Worm (Caenorhabditis elegans): ENCODE data around the gene psd-1.

Gene psd-1

DNA sequence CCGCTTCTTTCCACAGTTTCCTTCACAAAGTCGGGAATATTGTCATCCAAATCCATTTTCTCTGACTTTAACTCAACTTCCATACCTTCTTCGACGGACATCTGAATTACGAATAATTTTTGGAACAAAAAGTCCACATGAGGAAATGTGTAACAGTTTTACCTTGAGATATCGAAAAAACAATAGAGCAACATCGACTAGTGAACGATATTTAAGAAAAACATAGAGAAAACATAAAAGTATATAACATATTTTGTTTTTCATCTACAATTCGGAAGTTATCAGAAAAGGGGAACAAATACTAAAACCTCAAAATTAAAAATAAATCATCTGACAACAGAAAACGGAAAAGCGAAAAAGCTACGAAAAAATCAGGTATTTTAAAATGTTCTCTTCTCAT is 42.4 kb downstream of the psd-1 start, which contains the start of gene adr-2:
TSS of gene adr-2 (minus strand) at position 101 of the 400 bp plus-strand sequence.
- no peak for TF ChIP-seq odd-2 (tag; optimal IDR thresholded peaks at IDR 0.05)
- no peak for TF ChIP-seq madf-2 (tag; optimal IDR thresholded peaks at IDR 0.05)
- TF ChIP-seq C08G9.2 (tag; optimal IDR thresholded peaks at IDR 0.05), result no peak
- TF ChIP-seq npax-4 (tag; optimal IDR thresholded peaks at IDR 0.05), result no peak
- TF ChIP-seq sox-2 (GFP tag; IDR thresholded peaks at IDR 0.05), result no peak
- no peak for TF ChIP-seq unc-86 (tag; optimal IDR thresholded peaks at IDR 0.05)
- no peak for TF ChIP-seq tbx-7 (tag; optimal IDR thresholded peaks at IDR 0.05)
- no peak for TF ChIP-seq fkh-6 (tag; optimal IDR thresholded peaks at IDR 0.05)
- no peak for TF ChIP-seq ceh-31 (tag; optimal IDR thresholded peaks at IDR 0.05)

ce11 chrIII:7230841-7231240 is 44.4 kb downstream of the psd-1 start, which contains the start of gene R151.10:
Gene R151.10 (minus strand): TSS chrIII:7230941.
- TF ChIP-seq hlh-6 (tag; optimal IDR thresholded peaks at IDR 0.05) (no peak), T23F11.4 (GFP tag; optimal IDR thresholded peaks at IDR 0.05) (no peak), unc-3 (GFP tag; conservative IDR thresholded peaks at IDR 0.05) (no peak), unc-3 (tag; optimal IDR thresholded peaks at IDR 0.05) (no peak), ceh-18 (tag; optimal IDR thresholded peaks at IDR 0.05) (no peak), madf-2 (tag; optimal IDR thresholded peaks at IDR 0.05) (no peak), nfya-1 (tag; optimal IDR thresholded peaks at IDR 0.05) (no peak), C08G9.2 (tag; optimal IDR thresholded peaks at IDR 0.05) (no peak), sox-2 (GFP tag; IDR thresholded peaks at IDR 0.05) (no peak)

- TF ChIP-seq lin-11 (tag; optimal IDR thresholded peaks at IDR 0.05) (no peak), ceh-22 (tag; optimal IDR thresholded peaks at IDR 0.05) (no peak), ama-1 (optimal IDR thresholded peaks at IDR 0.05) (no peak), ztf-16 (tag; optimal IDR thresholded peaks at IDR 0.05) (no peak), lim-6 (tag; optimal IDR thresholded peaks at IDR 0.05) (no peak), K09A11.1 (tag; optimal IDR thresholded peaks at IDR 0.05; ENCODE audit: insufficient read depth) (no peak), nfya-1 (tag; optimal IDR thresholded peaks at IDR 0.05) (no peak)
Observed at ce11 chrIII:7229687-7230086, 45.5 kb downstream of the psd-1 start, which contains the start of gene R151.8. Gene R151.8 (minus strand): TSS chrIII:7229787.

ce11 chrIII:7226607-7227006 is 48.6 kb downstream of the psd-1 start, which contains the start of gene hsp-75:
Gene hsp-75 (minus strand): TSS chrIII:7226707.
- TF ChIP-seq hlh-13 (GFP tag; optimal IDR thresholded peaks at IDR 0.05) (no peak), elt-2 (tag; optimal IDR thresholded peaks at IDR 0.05) (no peak), elt-4 (tag; optimal IDR thresholded peaks at IDR 0.05) (no peak), lim-6 (tag; optimal IDR thresholded peaks at IDR 0.05) (no peak), pha-2 (tag; optimal IDR thresholded peaks at IDR 0.05) (no peak), odd-2 (tag; optimal IDR thresholded peaks at IDR 0.05) (no peak), ceh-9 (tag; optimal IDR thresholded peaks at IDR 0.05) (no peak), K09A11.1 (tag; optimal IDR thresholded peaks at IDR 0.05; ENCODE audit: insufficient read depth) (no peak), ceh-18 (tag; optimal IDR thresholded peaks at IDR 0.05) (no peak), nhr-11 (tag; optimal IDR thresholded peaks at IDR 0.05) (no peak), hlh-6 (tag; optimal IDR thresholded peaks at IDR 0.05) (no peak), ceh-22 (tag; optimal IDR thresholded peaks at IDR 0.05) (no peak), unc-55 (GFP tag; optimal IDR thresholded peaks at IDR 0.05) (no peak), ceh-45 (GFP tag; IDR thresholded peaks at IDR 0.05) (no peak), zip-5 (tag; optimal IDR thresholded peaks at IDR 0.05) (no peak), ceh-30 (tag; optimal IDR thresholded peaks at IDR 0.05) (no peak), ceh-2 (tag; optimal IDR thresholded peaks at IDR 0.05) (no peak), dve-1 (tag; optimal IDR thresholded peaks at IDR 0.05) (no peak)

- TF ChIP-seq ceh-14 (tag; optimal IDR thresholded peaks at IDR 0.05), result no peak
- no peak for TF ChIP-seq ceh-18 (tag; optimal IDR thresholded peaks at IDR 0.05)
- no peak for TF ChIP-seq ets-4 (tag; optimal IDR thresholded peaks at IDR 0.05)
- TF ChIP-seq zip-5 (tag; optimal IDR thresholded peaks at IDR 0.05), result no peak
Observed at ce11 chrIII:7223029-7223428, 52.2 kb downstream of the psd-1 start, which contains the start of gene der-2. Gene der-2 (minus strand): TSS chrIII:7223129.
